Fruit fly (Drosophila melanogaster): ENCODE measurements around the gene mRpL3.

- TF ChIP-seq cnc (optimal IDR thresholded peaks at IDR 0.05) (no peak), CG5204 (GFP tag; optimal IDR thresholded peaks at IDR 0.05) (no peak), CG12768 (GFP tag; optimal IDR thresholded peaks at IDR 0.05) (no peak), bab1 (GFP tag; optimal IDR thresholded peaks at IDR 0.05) (peak; percentile 18), cic (GFP tag; optimal IDR thresholded peaks at IDR 0.05) (no peak), CG1620 (GFP tag; optimal IDR thresholded peaks at IDR 0.05) (no peak), kay (GFP tag; ENCODE audit: borderline replicate concordance) (peak; percentile 85), CG11617 (GFP tag; optimal IDR thresholded peaks at IDR 0.05) (no peak), ovo (GFP tag; optimal IDR thresholded peaks at IDR 0.05) (no peak), CG7045 (GFP tag; optimal IDR thresholded peaks at IDR 0.05) (no peak)
Measured at dm6 chrX:15803764-15804563, 42.9 kb downstream of the mRpL3 start, which contains the start of the genes PGRP-LE and sd.

Measured in whole organism, adult.